Comparison of ENCODE assay signal across 1 fruit fly cellular context in the genomic region with DNA sequence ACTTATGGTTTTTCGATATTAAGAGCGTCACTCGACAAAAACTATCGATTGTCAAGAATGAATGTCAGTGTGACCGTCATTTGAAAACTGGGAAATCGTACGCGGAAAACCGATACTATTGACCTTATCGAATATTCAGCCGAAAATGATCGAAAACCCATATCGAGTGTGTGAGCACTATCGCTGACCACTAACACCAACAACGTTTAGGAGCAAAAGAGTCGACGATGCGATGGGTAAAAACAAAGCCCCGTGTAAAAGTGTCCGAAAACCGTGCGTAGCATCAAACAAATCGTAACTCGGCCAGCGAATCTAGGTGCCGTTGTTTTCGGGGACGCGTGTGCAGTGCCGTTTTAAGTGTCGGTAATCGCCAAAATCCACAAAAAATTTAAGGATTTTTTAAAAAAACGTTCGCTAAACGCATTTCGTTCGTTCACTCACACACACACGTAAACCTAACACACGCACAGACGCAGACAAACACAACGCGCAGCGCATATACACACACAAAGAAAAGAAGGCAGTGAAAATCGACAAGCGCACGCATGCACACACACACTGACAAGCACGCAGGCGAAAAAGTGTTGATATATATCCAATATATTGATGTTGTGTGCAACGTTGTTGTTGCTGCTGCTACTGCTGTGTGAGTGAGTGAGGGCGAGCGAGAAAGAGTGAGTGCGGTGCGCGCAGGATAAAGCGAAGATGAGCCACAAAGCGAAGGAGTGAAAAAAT.
A peak's percentile ranks its signal among the peaks of the same experiment; 100 is the strongest.
TF ChIP-seq lines count a peak whose summit lies in the region.

TSS of gene CG7326 (minus strand) at position 29 of the 735 bp plus-strand sequence.
TSS of gene Dora (plus strand) at position 203 of the 735 bp plus-strand sequence.

TF ChIP-seq in whole organism, embryonic, 481 proteins besides CTCF, POLR2A, EP300 and RAD21 (continued from another document):
- TF ChIP-seq mld (GFP tag; IDR thresholded peaks at IDR 0.05; lab: Robert Waterston, UW; ENCODE audit: partially characterized antibody) (peak; percentile 89), Med (GFP tag; lab: Kevin White, UChicago) (peak; percentile 64), CHES-1-like (GFP tag; optimal IDR thresholded peaks at IDR 0.05; lab: Kevin White, UChicago) (peak; percentile 46), Deaf1 (tag; optimal IDR thresholded peaks at IDR 0.05; lab: Kevin White, UChicago) (peak; percentile 48), CG7963 (GFP tag; IDR thresholded peaks at IDR 0.05; lab: Robert Waterston, UW; ENCODE audit: partially characterized antibody) (peak; percentile 91), br (optimal IDR thresholded peaks at IDR 0.05; lab: Kevin White, UChicago) (no peak), ci (GFP tag; IDR thresholded peaks at IDR 0.05; lab: Robert Waterston, UW) (peak; percentile 54; the same call in 2 of the 3 replicates), unc-4 (GFP tag; IDR thresholded peaks at IDR 0.05; lab: Robert Waterston, UW; ENCODE audit: partially characterized antibody) (peak; percentile 92), H15 (GFP tag; IDR thresholded peaks at IDR 0.05; lab: Robert Waterston, UW) (no peak), kay (GFP tag; optimal IDR thresholded peaks at IDR 0.05; lab: Kevin White, UChicago) (no peak), BEAF-32 (GFP tag; optimal IDR thresholded peaks at IDR 0.05; lab: Kevin White, UChicago) (peak; percentile 92), Scr (GFP tag; IDR thresholded peaks at IDR 0.05; lab: Robert Waterston, UW; ENCODE audit: partially characterized antibody) (peak; percentile 87), grn (GFP tag; optimal IDR thresholded peaks at IDR 0.05; lab: Kevin White, UChicago) (no peak), CG1603 (tag; optimal IDR thresholded peaks at IDR 0.05; lab: Kevin White, UChicago) (peak; percentile 74), nmo (GFP tag; optimal IDR thresholded peaks at IDR 0.05; lab: Kevin White, UChicago) (peak; percentile 15), sob (GFP tag; IDR thresholded peaks at IDR 0.05; lab: Robert Waterston, UW) (peak; percentile 26; the same call in 1 of the 2 replicates), jigr1 (GFP tag; IDR thresholded peaks at IDR 0.05; lab: Robert Waterston, UW) (no peak; the same call in 2 of the 3 replicates), CG12659 (GFP tag; optimal IDR thresholded peaks at IDR 0.05; lab: Kevin White, UChicago) (peak; percentile 75), CG32532 (GFP tag; IDR thresholded peaks at IDR 0.05; lab: Robert Waterston, UW) (0 out of 2 replicates have a peak, but pooled peaks have one; percentile 6), CG11696 (GFP tag; IDR thresholded peaks at IDR 0.05; lab: Robert Waterston, UW) (no peak), CG34224 (GFP tag; IDR thresholded peaks at IDR 0.05; lab: Robert Waterston, UW; ENCODE audit: partially characterized antibody) (peak; percentile 94), chn (GFP tag; optimal IDR thresholded peaks at IDR 0.05; lab: Kevin White, UChicago) (no peak), Sry-δ (GFP tag; optimal IDR thresholded peaks at IDR 0.05; lab: Kevin White, UChicago) (peak; percentile 92), knrl (GFP tag; IDR thresholded peaks at IDR 0.05; lab: Robert Waterston, UW; ENCODE audit: partially characterized antibody) (peak; percentile 86), HmgZ (tag; optimal IDR thresholded peaks at IDR 0.05; lab: Kevin White, UChicago) (peak; percentile 31), zen2 (GFP tag; IDR thresholded peaks at IDR 0.05; lab: Robert Waterston, UW; ENCODE audit: partially characterized antibody) (peak; percentile 96), CG4360 (GFP tag; IDR thresholded peaks at IDR 0.05; lab: Robert Waterston, UW) (peak; percentile 89), nerfin-2 (GFP tag; IDR thresholded peaks at IDR 0.05; lab: Robert Waterston, UW; ENCODE audit: partially characterized antibody) (peak; percentile 92), run (tag; optimal IDR thresholded peaks at IDR 0.05; lab: Kevin White, UChicago) (no peak), YL-1 (GFP tag; optimal IDR thresholded peaks at IDR 0.05; lab: Kevin White, UChicago) (peak; percentile 85), CG3847 (GFP tag; IDR thresholded peaks at IDR 0.05; lab: Robert Waterston, UW) (0 out of 2 replicates have a peak, but pooled peaks have one; percentile 38), CG13287 (GFP tag; IDR thresholded peaks at IDR 0.05; lab: Robert Waterston, UW; ENCODE audit: partially characterized antibody) (peak; percentile 96), Doc3 (GFP tag; IDR thresholded peaks at IDR 0.05; lab: Robert Waterston, UW; ENCODE audit: partially characterized antibody) (peak; percentile 75), CG1647 (GFP tag; optimal IDR thresholded peaks at IDR 0.05; lab: Kevin White, UChicago) (no peak), zf30C (GFP tag; optimal IDR thresholded peaks at IDR 0.05; lab: Kevin White, UChicago) (no peak), CG31365 (tag; optimal IDR thresholded peaks at IDR 0.05; lab: Kevin White, UChicago) (no peak), CG12236 (GFP tag; optimal IDR thresholded peaks at IDR 0.05; lab: Kevin White, UChicago) (no peak), CG12391 (tag; optimal IDR thresholded peaks at IDR 0.05; lab: Kevin White, UChicago) (peak; percentile 20), CG14710 (tag; optimal IDR thresholded peaks at IDR 0.05; lab: Kevin White, UChicago) (peak; percentile 62)
